Worm (Caenorhabditis elegans): ENCODE measurements around the gene egl-4.

DNA sequence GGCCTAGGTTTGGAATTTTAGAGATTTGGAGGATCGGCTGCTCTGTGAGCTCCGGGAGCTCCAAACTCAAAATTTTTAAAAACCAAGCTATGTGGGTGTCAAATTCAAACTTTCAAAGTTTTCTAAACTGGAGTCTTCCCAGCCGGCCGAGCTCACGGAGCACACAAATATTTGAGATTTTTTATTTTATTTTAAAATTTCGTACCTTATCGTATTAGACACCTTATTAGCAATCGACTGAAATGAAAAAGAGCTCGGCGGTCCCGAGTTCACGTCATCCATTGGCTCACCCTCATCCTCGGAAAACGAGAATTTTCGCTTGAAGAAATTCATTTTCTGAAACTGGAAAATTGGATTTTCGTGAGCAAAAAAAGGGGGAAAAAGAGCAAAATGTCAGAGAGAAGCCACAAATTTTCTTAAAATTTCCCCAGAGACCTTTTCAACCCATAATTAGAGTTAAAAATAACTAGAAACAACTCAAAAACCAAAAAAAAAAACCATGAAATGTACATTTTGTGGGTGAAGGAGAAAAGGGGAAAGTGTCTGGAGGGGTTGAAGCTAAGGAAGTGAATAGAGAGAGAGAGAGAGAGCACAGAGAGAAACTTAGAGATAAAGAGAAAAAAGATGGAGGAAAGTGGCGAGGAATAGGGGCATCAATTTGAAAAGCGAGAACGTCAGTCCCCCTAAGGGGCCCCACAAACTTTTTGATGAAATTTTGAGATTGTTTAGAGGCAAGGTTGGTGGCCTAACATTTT, 32.9 kb upstream of the egl-4 start, which contains the start of gene snn-1:
- no peak for TF ChIP-seq unc-39 (tag; optimal IDR thresholded peaks at IDR 0.05)
- no peak for TF ChIP-seq elt-3 (tag; optimal IDR thresholded peaks at IDR 0.05)
- peak; percentile 55 for TF ChIP-seq ces-1 (GFP tag; optimal IDR thresholded peaks at IDR 0.05)
- no peak for TF ChIP-seq mab-5 (tag; optimal IDR thresholded peaks at IDR 0.05)
- TF ChIP-seq ztf-11 (tag; optimal IDR thresholded peaks at IDR 0.05) = no peak
- TF ChIP-seq nhr-76 (tag; optimal IDR thresholded peaks at IDR 0.05) = no peak
- TF ChIP-seq unc-62 (GFP tag; optimal IDR thresholded peaks at IDR 0.05) = no peak
- TF ChIP-seq M03D4.4 (tag; optimal IDR thresholded peaks at IDR 0.05) = no peak
- TF ChIP-seq pha-4 (tag; optimal IDR thresholded peaks at IDR 0.05) = no peak
- TF ChIP-seq ham-2 (GFP tag; optimal IDR thresholded peaks at IDR 0.05) = no peak
- no peak for TF ChIP-seq snpc-4 (tag; optimal IDR thresholded peaks at IDR 0.05)
- TF ChIP-seq zip-8 (tag; optimal IDR thresholded peaks at IDR 0.05) = no peak
- no peak for TF ChIP-seq lsy-2 (tag; optimal IDR thresholded peaks at IDR 0.05)
- no peak for TF ChIP-seq nhr-12 (tag; optimal IDR thresholded peaks at IDR 0.05)

All from whole organism, mixed stage, embryonic.